Fruit fly (Drosophila melanogaster) whole organism, embryonic: Measurements from ENCODE around the gene CG5157.

Source experiments
- Asciz ChIP-seq: fragments of 200-800 bp; sonication (Bioruptor generic); optimal IDR thresholded peaks from 2 replicates; lab custom pipeline; 2017; ENCODE audit warnings: missing biosample characterization, mild to moderate bottlenecking, missing genetic modification characterization, missing genetic modification reagents
- Atf6 ChIP-seq: fragments of 200-800 bp; sonication (Bioruptor generic); IDR thresholded peaks from 2 replicates; pipeline ENCODE4 v1.3.6; 2022; ENCODE audit warnings: missing biosample characterization, missing genetic modification characterization
- Awh ChIP-seq: fragments of 200-800 bp; sonication (Bioruptor generic); IDR thresholded peaks from 2 replicates; pipeline ENCODE4, ENCODE4 v1.3.6; 2022; ENCODE audit warnings: missing biosample characterization, missing genetic modification characterization
- Bdp1 ChIP-seq: fragments of 200-800 bp; sonication (Bioruptor generic); optimal IDR thresholded peaks from 3 replicates; lab custom pipeline; 2016; ENCODE audit warnings: missing biosample characterization, missing genetic modification characterization
- Bgb ChIP-seq: fragments of 200-800 bp; sonication (Bioruptor generic); IDR thresholded peaks from 2 replicates; pipeline ENCODE4 v1.3.6; 2022; ENCODE audit warnings: missing biosample characterization, missing genetic modification characterization; ENCODE audit not compliant: partially characterized antibody
- CG10543 ChIP-seq: fragments of 200-800 bp; sonication (Bioruptor generic); optimal IDR thresholded peaks from 3 replicates; lab custom pipeline; 2017; ENCODE audit warnings: missing biosample characterization, mild to moderate bottlenecking, missing genetic modification characterization, moderate library complexity
- CG11695 ChIP-seq: fragments of 200-800 bp; sonication (Bioruptor generic); IDR thresholded peaks from 3 replicates; pipeline ENCODE4 v1.3.6; 2022; ENCODE audit warnings: missing biosample characterization, missing genetic modification characterization
- CG12219 ChIP-seq: fragments of 200-800 bp; sonication (Bioruptor generic); optimal IDR thresholded peaks from 3 replicates; lab custom pipeline; 2018; ENCODE audit warnings: missing biosample characterization, mild to moderate bottlenecking, missing genetic modification characterization
- CG12744 ChIP-seq: fragments of 200-800 bp; sonication (Bioruptor generic); optimal IDR thresholded peaks from 2 replicates; lab custom pipeline; 2016; ENCODE audit warnings: missing biosample characterization, missing genetic modification characterization
- CG12942 ChIP-seq: fragments of 200-800 bp; sonication (Bioruptor generic); optimal IDR thresholded peaks from 3 replicates; lab custom pipeline; 2016; ENCODE audit warnings: missing biosample characterization, missing genetic modification characterization
- CG14014 ChIP-seq: fragments of 200-800 bp; sonication (Bioruptor generic); IDR thresholded peaks from 2 replicates; pipeline ENCODE4 v1.3.6; 2022; ENCODE audit warnings: missing biosample characterization, missing genetic modification characterization
- CG14710 ChIP-seq: fragments of 200-800 bp; sonication (Bioruptor generic); optimal IDR thresholded peaks from 3 replicates; lab custom pipeline; 2019; ENCODE audit warnings: missing biosample characterization, mild to moderate bottlenecking, missing genetic modification characterization, moderate library complexity
- CG14965 ChIP-seq: fragments of 200-800 bp; sonication (Bioruptor generic); optimal IDR thresholded peaks from 2 replicates; lab custom pipeline; 2016; ENCODE audit warnings: missing biosample characterization, missing genetic modification characterization, borderline replicate concordance
- CG15696 ChIP-seq: fragments of 200-800 bp; sonication (Bioruptor generic); optimal IDR thresholded peaks from 2 replicates; lab custom pipeline; 2019; ENCODE audit warnings: missing biosample characterization, mild to moderate bottlenecking, missing genetic modification characterization, moderate library complexity
- CG16779 ChIP-seq: fragments of 200-800 bp; sonication (Bioruptor generic); IDR thresholded peaks from 2 replicates; pipeline ENCODE4 v1.3.6; 2022; ENCODE audit warnings: missing biosample characterization, missing genetic modification characterization
- CG17186 ChIP-seq: fragments of 200-800 bp; sonication (Bioruptor generic); optimal IDR thresholded peaks from 3 replicates; lab custom pipeline; 2017; ENCODE audit warnings: missing biosample characterization, missing genetic modification reagents, missing genetic modification characterization
- CG3065 ChIP-seq: fragments of 200-800 bp; sonication (Bioruptor generic); optimal IDR thresholded peaks from 2 replicates; lab custom pipeline; 2016; ENCODE audit warnings: missing biosample characterization, missing genetic modification characterization
- CG43689 ChIP-seq: fragments of 200-800 bp; sonication (Bioruptor generic); IDR thresholded peaks from 2 replicates; pipeline ENCODE4 v1.3.6; 2022; ENCODE audit warnings: missing biosample characterization, missing genetic modification characterization
- CG4617 ChIP-seq: fragments of 200-800 bp; sonication (Bioruptor generic); optimal IDR thresholded peaks from 3 replicates; lab custom pipeline; 2016; ENCODE audit warnings: missing biosample characterization, missing genetic modification characterization, borderline replicate concordance
- CG7928 ChIP-seq: fragments of 200-800 bp; sonication (Bioruptor generic); optimal IDR thresholded peaks from 2 replicates; lab custom pipeline; 2017; ENCODE audit warnings: missing biosample characterization, mild to moderate bottlenecking, missing genetic modification characterization
- CG8089 ChIP-seq: fragments of 200-800 bp; sonication (Bioruptor generic); optimal IDR thresholded peaks from 3 replicates; lab custom pipeline; 2016; ENCODE audit warnings: missing biosample characterization, missing genetic modification characterization
- CG8290 ChIP-seq, 3 experiments: fragments of 200-800 bp; sonication (Bioruptor generic); optimal IDR thresholded peaks; 2 replicates each; lab custom pipeline; 2016 to 2019; ENCODE audit warnings: missing biosample characterization in 3 of 3, missing genetic modification characterization in 3 of 3, mild to moderate bottlenecking in 2 of 3, moderate library complexity in 1 of 3
- CG8478 ChIP-seq: fragments of >200 bp; optimal IDR thresholded peaks from 2 replicates; lab custom pipeline; 2018
- CG8944 ChIP-seq: fragments of 200-800 bp; sonication (Bioruptor generic); optimal IDR thresholded peaks from 3 replicates; lab custom pipeline; 2016; ENCODE audit warnings: missing biosample characterization, missing genetic modification characterization
- Dad ChIP-seq: fragments of 200-800 bp; sonication (Bioruptor generic); optimal IDR thresholded peaks from 3 replicates; lab custom pipeline; 2016; ENCODE audit warnings: missing biosample characterization, missing genetic modification characterization
- Dip2 ChIP-seq: fragments of 200-800 bp; sonication (Bioruptor generic); IDR thresholded peaks from 2 replicates; pipeline ENCODE4 v1.3.6; 2022; ENCODE audit warnings: missing biosample characterization, missing genetic modification characterization
- Ets65A ChIP-seq: fragments of 200-800 bp; sonication (Bioruptor generic); peaks from one replicate; lab custom pipeline; 2016; ENCODE audit warnings: missing biosample characterization, missing genetic modification characterization
- H15 ChIP-seq: fragments of 200-800 bp; sonication (Bioruptor generic); IDR thresholded peaks from 3 replicates; pipeline ENCODE4 v1.3.6; 2022; ENCODE audit warnings: missing biosample characterization, missing genetic modification characterization
- HLH3B ChIP-seq: fragments of 200-800 bp; sonication (Bioruptor generic); IDR thresholded peaks from 2 replicates; pipeline ENCODE4 v1.3.6; 2022; ENCODE audit warnings: missing biosample characterization, missing genetic modification characterization
- Hmr ChIP-seq: fragments of 200-800 bp; sonication (Bioruptor generic); optimal IDR thresholded peaks from 3 replicates; lab custom pipeline; 2017; ENCODE audit warnings: mild to moderate bottlenecking, missing biosample characterization, missing genetic modification reagents, missing genetic modification characterization
- Hr51 ChIP-seq, 2 experiments: fragments of 200-800 bp; sonication (Bioruptor generic); optimal IDR thresholded peaks; 2 replicates in 1 of 2; 3 replicates in 1 of 2; lab custom pipeline; 2016 to 2018; ENCODE audit warnings: missing biosample characterization in 2 of 2, missing genetic modification characterization in 2 of 2, mild to moderate bottlenecking in 1 of 2, moderate library complexity in 1 of 2
- Lim3 ChIP-seq: fragments of 200-800 bp; sonication (Bioruptor generic); IDR thresholded peaks from 2 replicates; pipeline ENCODE4 v1.3.6; 2022; ENCODE audit warnings: missing biosample characterization, missing genetic modification characterization
- Opbp ChIP-seq: fragments of 200-800 bp; sonication (Bioruptor generic); IDR thresholded peaks from 3 replicates; pipeline ENCODE4 v1.3.6; 2022; ENCODE audit warnings: missing biosample characterization, missing genetic modification characterization; ENCODE audit not compliant: partially characterized antibody
- Usf ChIP-seq: fragments of 200-800 bp; sonication (Bioruptor generic); optimal IDR thresholded peaks from 2 replicates; lab custom pipeline; 2017; ENCODE audit warnings: missing genotype, missing biosample characterization, missing genetic modification characterization
- amos ChIP-seq: fragments of 200-800 bp; sonication (Bioruptor generic); IDR thresholded peaks from 2 replicates; pipeline ENCODE4 v1.3.6; 2022; ENCODE audit warnings: missing biosample characterization, missing genetic modification characterization; ENCODE audit not compliant: partially characterized antibody
- az2 ChIP-seq: fragments of 200-800 bp; sonication (Bioruptor generic); optimal IDR thresholded peaks from 3 replicates; lab custom pipeline; 2016; ENCODE audit warnings: missing biosample characterization, missing genetic modification characterization
- chm ChIP-seq: fragments of 200-800 bp; sonication (Bioruptor generic); IDR thresholded peaks from 2 replicates; pipeline ENCODE4 v1.3.6; 2022; ENCODE audit warnings: missing biosample characterization, missing genetic modification characterization
- chn ChIP-seq: fragments of 200-800 bp; sonication (Bioruptor generic); optimal IDR thresholded peaks from 2 replicates; lab custom pipeline; 2016; ENCODE audit warnings: missing biosample characterization, missing genetic modification characterization
- crc ChIP-seq: fragments of 200-800 bp; sonication (Bioruptor generic); optimal IDR thresholded peaks from 2 replicates; lab custom pipeline; 2016; ENCODE audit warnings: missing biosample characterization, missing genetic modification characterization
- crol ChIP-seq: fragments of 200-800 bp; sonication (Bioruptor generic); IDR thresholded peaks from 2 replicates; pipeline ENCODE4 v1.3.6; 2022; ENCODE audit warnings: missing biosample characterization, missing genetic modification characterization
- ems ChIP-seq: fragments of 200-800 bp; sonication (Bioruptor generic); optimal IDR thresholded peaks from 3 replicates; lab custom pipeline; 2016; ENCODE audit warnings: missing biosample characterization, missing genetic modification characterization
- en ChIP-seq: fragments of 200-800 bp; sonication (Bioruptor generic); optimal IDR thresholded peaks from 2 replicates; lab custom pipeline; 2016; ENCODE audit warnings: missing biosample characterization, missing genetic modification characterization
- fd3F ChIP-seq: fragments of 200-800 bp; sonication (Bioruptor generic); optimal IDR thresholded peaks from 2 replicates; lab custom pipeline; 2018; ENCODE audit warnings: missing biosample characterization, mild to moderate bottlenecking, missing genetic modification characterization, moderate library complexity
- fru ChIP-seq: fragments of >200 bp; optimal IDR thresholded peaks from 2 replicates; lab custom pipeline; 2017
- gce ChIP-seq: fragments of 200-800 bp; sonication (Bioruptor generic); IDR thresholded peaks from 3 replicates; pipeline ENCODE4 v1.3.6; 2022; ENCODE audit warnings: missing biosample characterization, missing genetic modification characterization
- gro ChIP-seq: fragments of 200-800 bp; sonication (Bioruptor generic); optimal IDR thresholded peaks from 2 replicates; lab custom pipeline; 2016; ENCODE audit warnings: missing biosample characterization, missing genetic modification characterization
- inv ChIP-seq: fragments of 200-800 bp; sonication (Bioruptor generic); IDR thresholded peaks from 2 replicates; pipeline ENCODE4 v1.3.6; 2022; ENCODE audit warnings: missing biosample characterization, missing genetic modification characterization; ENCODE audit not compliant: partially characterized antibody
- lilli ChIP-seq: fragments of 200-800 bp; sonication (Bioruptor generic); optimal IDR thresholded peaks from 3 replicates; lab custom pipeline; 2016; ENCODE audit warnings: missing biosample characterization, missing genetic modification characterization
- onecut ChIP-seq: fragments of 200-800 bp; sonication (Bioruptor generic); IDR thresholded peaks from 2 replicates; pipeline ENCODE4 v1.3.6; 2022; ENCODE audit warnings: missing biosample characterization, missing genetic modification characterization
- pan ChIP-seq, 4 experiments: fragments of >200 bp in 3 of 4; fragments of 200-800 bp in 1 of 4; sonication (Bioruptor generic) in 1 of 4; optimal IDR thresholded peaks in 3 of 4; IDR thresholded peaks in 1 of 4; 2 replicates each; pipeline versions ENCODE4 v1.3.6 to Lab custom; 2017 to 2022; ENCODE audit warnings: missing biosample characterization in 2 of 4, missing genetic modification characterization in 2 of 4, mixed read lengths in 1 of 4
- twi ChIP-seq: fragments of 200-800 bp; optimal IDR thresholded peaks from 2 replicates; lab custom pipeline; 2019; ENCODE audit warnings: missing biosample characterization, mild to moderate bottlenecking, missing genetic modification characterization, moderate library complexity

CG5157 gene

dm6 chr3L:16158322-16158721 is 20.6 kb upstream of the CG5157 start (continued):
- no peak for TF ChIP-seq Dip2
- TF ChIP-seq Ets65A (GFP tag; lab: Kevin White, UChicago), result no peak
- no peak for TF ChIP-seq Dad (GFP tag; lab: Kevin White, UChicago)
- TF ChIP-seq amos, result no peak; the same call in 1 of the 2 replicates
- TF ChIP-seq H15 (GFP tag; lab: Robert Waterston, UW), result no peak
- TF ChIP-seq chn, result no peak
- no peak for TF ChIP-seq fd3F (GFP tag; lab: Kevin White, UChicago)
- TF ChIP-seq chm (GFP tag; lab: Robert Waterston, UW), result no peak
- TF ChIP-seq CG12219, result no peak
- TF ChIP-seq CG4617 (GFP tag; lab: Kevin White, UChicago), result no peak
- no peak for TF ChIP-seq CG16779 (GFP tag; lab: Robert Waterston, UW)
- TF ChIP-seq twi (tag; lab: Kevin White, UChicago), result no peak
- no peak for TF ChIP-seq CG43689 (GFP tag; lab: Robert Waterston, UW)
- no peak for TF ChIP-seq az2
- TF ChIP-seq Hmr (GFP tag; lab: Kevin White, UChicago), result no peak
- no peak for TF ChIP-seq Asciz (GFP tag; lab: Kevin White, UChicago)
- TF ChIP-seq crc (GFP tag; lab: Kevin White, UChicago), result no peak
- TF ChIP-seq Opbp (GFP tag; lab: Robert Waterston, UW), result 0 out of 3 replicates have a peak, but pooled peaks have one; percentile 29
- TF ChIP-seq ems (GFP tag; lab: Kevin White, UChicago), result no peak
- no peak for TF ChIP-seq onecut (GFP tag; lab: Robert Waterston, UW)
- no peak for TF ChIP-seq gce
- TF ChIP-seq CG3065 (GFP tag; lab: Kevin White, UChicago), result no peak
- no peak for TF ChIP-seq CG14965
- no peak for TF ChIP-seq CG8478
- no peak for TF ChIP-seq Bdp1 (GFP tag; lab: Kevin White, UChicago)
- no peak for TF ChIP-seq CG12744
- TF ChIP-seq Bgb (GFP tag; lab: Robert Waterston, UW), result peak; percentile 61
- no peak for TF ChIP-seq CG12942 (GFP tag; lab: Kevin White, UChicago)
- no peak for TF ChIP-seq CG8944
- 0 out of 2 replicates have a peak, but pooled peaks have one; percentile 29 for TF ChIP-seq HLH3B (GFP tag; lab: Robert Waterston, UW)
- TF ChIP-seq CG10543 (GFP tag; lab: Kevin White, UChicago), result peak; percentile 52
- TF ChIP-seq Awh (GFP tag; lab: Robert Waterston, UW), result no peak
- no peak for TF ChIP-seq Atf6 (GFP tag; lab: Robert Waterston, UW)
- TF ChIP-seq CG17186 (GFP tag; lab: Kevin White, UChicago), result no peak
- TF ChIP-seq pan (optimal IDR thresholded peaks at IDR 0.05; lab: Kevin White, UChicago), result no peak
- TF ChIP-seq pan (GFP tag; optimal IDR thresholded peaks at IDR 0.05 in 1 of 2, IDR thresholded peaks at IDR 0.05 in 1 of 2), result no peak
- TF ChIP-seq inv (GFP tag; lab: Robert Waterston, UW), result peak; percentile 33; the same call in 1 of the 2 replicates
- no peak for TF ChIP-seq gro (GFP tag; lab: Kevin White, UChicago)
- no peak for TF ChIP-seq Hr51 (GFP tag; optimal IDR thresholded peaks at IDR 0.05; lab: Kevin White, UChicago)
- no peak for TF ChIP-seq fru (lab: Kevin White, UChicago)
- TF ChIP-seq CG8290 (GFP tag; optimal IDR thresholded peaks at IDR 0.05; lab: Kevin White, UChicago), result no peak
- TF ChIP-seq CG8290 (tag; optimal IDR thresholded peaks at IDR 0.05; lab: Kevin White, UChicago), result peak in 1 of 2 experiments; percentile 33
- TF ChIP-seq CG15696 (tag; lab: Kevin White, UChicago), result no peak
- TF ChIP-seq CG14014 (GFP tag; lab: Robert Waterston, UW), result 0 out of 2 replicates have a peak, but pooled peaks have one; percentile 26
- no peak for TF ChIP-seq lilli (GFP tag; lab: Kevin White, UChicago)
- no peak for TF ChIP-seq CG7928 (GFP tag; lab: Kevin White, UChicago)
- peak; percentile 87 for TF ChIP-seq crol (GFP tag; lab: Robert Waterston, UW)
- TF ChIP-seq Lim3 (GFP tag; lab: Robert Waterston, UW), result no peak
- TF ChIP-seq CG14710, result no peak
- TF ChIP-seq CG8089 (GFP tag; lab: Kevin White, UChicago), result no peak
- no peak for TF ChIP-seq Usf (GFP tag; lab: Kevin White, UChicago)
- TF ChIP-seq CG11695 (GFP tag; lab: Robert Waterston, UW), result no peak
- no peak for TF ChIP-seq en
